Worm (Caenorhabditis elegans) whole organism, L4 larva: ENCODE measurements around the gene C14B9.10.

Source experiments
- D1046.2 ChIP-seq: fragments of 200-800 bp; sonication (Bioruptor generic); IDR thresholded peaks from 2 replicates; pipeline ENCODE4 v1.3.6; 2022; ENCODE audit warnings: missing genetic modification characterization, missing compliant biosample characterization
- T20F7.1 ChIP-seq: fragments of 200-800 bp; sonication (Bioruptor generic); optimal IDR thresholded peaks from 2 replicates; lab custom pipeline; 2018; ENCODE audit warnings: mild to moderate bottlenecking, missing genetic modification characterization, missing compliant biosample characterization
- Y105C5A.15 ChIP-seq: fragments of 200-800 bp; sonication (Bioruptor generic); IDR thresholded peaks from 2 replicates; pipeline ENCODE4 v1.3.6; 2022; ENCODE audit warnings: missing genetic modification characterization, missing compliant biosample characterization
- ZK337.2 ChIP-seq: fragments of 200-800 bp; sonication (Bioruptor generic); IDR thresholded peaks from 2 replicates; pipeline ENCODE4 v1.3.6; 2022; ENCODE audit warnings: missing genetic modification reagents, missing genetic modification characterization, missing compliant biosample characterization
- ZK546.5 ChIP-seq, 2 experiments: sonication (generic microtip); optimal IDR thresholded peaks; 2 replicates each; lab custom pipeline; 2017; ENCODE audit warnings: missing biosample characterization in 2 of 2, missing genetic modification characterization in 2 of 2
- aha-1 ChIP-seq: fragments of 150-350 bp; peaks from one replicate; lab custom pipeline; 2014; ENCODE audit warnings: missing biosample characterization, missing genetic modification characterization
- ama-1 ChIP-seq: fragments of 150-350 bp; optimal IDR thresholded peaks from 2 replicates; lab custom pipeline; 2014; ENCODE audit warnings: inconsistent platforms, mixed read lengths
- arid-1 ChIP-seq: fragments of 200-800 bp; sonication (Bioruptor generic); conservative IDR thresholded peaks from 2 replicates; pipeline ENCODE4 v1.3.6; 2022; ENCODE audit warnings: missing genetic modification reagents, missing genetic modification characterization, missing compliant biosample characterization
- ceh-28 ChIP-seq: fragments of 150-350 bp; optimal IDR thresholded peaks from 2 replicates; lab custom pipeline; 2014; ENCODE audit warnings: missing biosample characterization, missing genetic modification reagents, missing genetic modification characterization
- ceh-44 ChIP-seq: fragments of 200-800 bp; sonication (Bioruptor generic); IDR thresholded peaks from 2 replicates; pipeline ENCODE4 v1.3.6; 2022; ENCODE audit warnings: missing genetic modification reagents, missing genetic modification characterization, missing compliant biosample characterization
- ceh-82 ChIP-seq: sonication (generic microtip); optimal IDR thresholded peaks from 2 replicates; lab custom pipeline; 2017; ENCODE audit warnings: missing biosample characterization, missing genetic modification characterization
- daf-16 ChIP-seq, 3 experiments: sonication (generic microtip); optimal IDR thresholded peaks; 2 replicates each; lab custom pipeline; 2016 to 2017; ENCODE audit warnings: missing genetic modification characterization in 3 of 3, missing genetic modification reagents in 3 of 3, mild to moderate bottlenecking in 2 of 3, missing compliant biosample characterization in 2 of 3, missing biosample characterization in 1 of 3, moderate library complexity in 1 of 3
- daf-8 ChIP-seq: fragments of 200-800 bp; sonication (Bioruptor generic); IDR thresholded peaks from 2 replicates; pipeline ENCODE4 v1.3.6; 2022; ENCODE audit warnings: missing genetic modification characterization, missing compliant biosample characterization
- dmd-6 ChIP-seq: fragments of 200-800 bp; sonication (Bioruptor generic); IDR thresholded peaks from 2 replicates; pipeline ENCODE4 v1.3.6; 2022; ENCODE audit warnings: missing genetic modification reagents, missing genetic modification characterization, missing compliant biosample characterization
- dpl-1 ChIP-seq: fragments of 150-350 bp; optimal IDR thresholded peaks from 2 replicates; lab custom pipeline; 2014; ENCODE audit warnings: missing biosample characterization, missing genetic modification reagents, missing genetic modification characterization
- fos-1 ChIP-seq: fragments of 150-350 bp; optimal IDR thresholded peaks from 2 replicates; lab custom pipeline; 2014; ENCODE audit warnings: missing biosample characterization, missing genetic modification characterization
- hif-1 ChIP-seq, 2 experiments: sonication (generic microtip); optimal IDR thresholded peaks; 2 replicates each; lab custom pipeline; 2016 to 2017; ENCODE audit warnings: missing compliant biosample characterization in 2 of 2, missing genetic modification characterization in 2 of 2, missing genetic modification reagents in 2 of 2, missing genotype in 2 of 2, mild to moderate bottlenecking in 1 of 2
- hlh-11 ChIP-seq: fragments of 200-800 bp; sonication (Bioruptor generic); optimal IDR thresholded peaks from 2 replicates; lab custom pipeline; 2018; ENCODE audit warnings: mild to moderate bottlenecking, missing genetic modification characterization, missing compliant biosample characterization
- hlh-30 ChIP-seq: sonication (generic microtip); optimal IDR thresholded peaks from 2 replicates; lab custom pipeline; 2017; ENCODE audit warnings: antibody characterized with exemption, mild to moderate bottlenecking, missing genetic modification characterization, missing compliant biosample characterization; ENCODE audit not compliant: insufficient read depth
- hmg-1.1 ChIP-seq: fragments of 200-800 bp; sonication (Bioruptor generic); IDR thresholded peaks from 2 replicates; pipeline ENCODE4 v1.3.6; 2022; ENCODE audit warnings: missing genetic modification reagents, missing genetic modification characterization, missing compliant biosample characterization
- lin-1 ChIP-seq: fragments of 200-800 bp; sonication (Bioruptor generic); IDR thresholded peaks from 2 replicates; pipeline ENCODE4 v1.3.6; 2022; ENCODE audit warnings: missing genetic modification reagents, missing genetic modification characterization, missing compliant biosample characterization
- lin-13 ChIP-seq: fragments of 150-350 bp; optimal IDR thresholded peaks from 2 replicates; lab custom pipeline; 2014; ENCODE audit warnings: missing biosample characterization, missing genetic modification reagents, missing genetic modification characterization
- lin-38 ChIP-seq: fragments of 200-800 bp; sonication (Bioruptor generic); IDR thresholded peaks from 2 replicates; pipeline ENCODE4 v1.3.6; 2022; ENCODE audit warnings: missing genetic modification reagents, missing genetic modification characterization, missing compliant biosample characterization
- lsy-2 ChIP-seq, 2 experiments: fragments of 150-350 bp in 1 of 2; sonication (generic microtip) in 1 of 2; optimal IDR thresholded peaks; 2 replicates each; lab custom pipeline; 2014 to 2017; ENCODE audit warnings: missing biosample characterization in 2 of 2, missing genetic modification characterization in 2 of 2
- madf-5 ChIP-seq, 2 experiments: fragments of 200-800 bp; sonication (Bioruptor generic); IDR thresholded peaks; 2 replicates each; pipeline ENCODE4 v1.3.6; 2022; ENCODE audit warnings: missing compliant biosample characterization in 2 of 2, missing genetic modification characterization in 2 of 2
- madf-9 ChIP-seq: fragments of 200-800 bp; sonication (Bioruptor generic); conservative IDR thresholded peaks from 2 replicates; pipeline ENCODE4 v1.3.6; 2022; ENCODE audit warnings: missing genetic modification reagents, missing genetic modification characterization, missing compliant biosample characterization
- mdl-1 ChIP-seq, 2 experiments: fragments of 150-350 bp in 1 of 2; sonication (generic microtip) in 1 of 2; optimal IDR thresholded peaks; 2 replicates each; lab custom pipeline; 2014 to 2017; ENCODE audit warnings: missing biosample characterization in 2 of 2, missing genetic modification characterization in 2 of 2
- mep-1 ChIP-seq: fragments of 150-350 bp; sonication (generic microtip); optimal IDR thresholded peaks from 3 replicates; lab custom pipeline; 2014; ENCODE audit warnings: missing biosample characterization, missing genetic modification characterization
- mes-2 ChIP-seq: sonication (generic microtip); optimal IDR thresholded peaks from 2 replicates; lab custom pipeline; 2016; ENCODE audit warnings: missing genotype, mild to moderate bottlenecking, missing genetic modification characterization, missing compliant biosample characterization; ENCODE audit not compliant: poor library complexity, severe bottlenecking
- mxl-3 ChIP-seq: fragments of 200-800 bp; sonication (Bioruptor generic); optimal IDR thresholded peaks from 2 replicates; lab custom pipeline; 2018; ENCODE audit warnings: mild to moderate bottlenecking, missing genetic modification characterization, missing compliant biosample characterization
- nhr-10 ChIP-seq: fragments of 150-350 bp; optimal IDR thresholded peaks from 2 replicates; lab custom pipeline; 2014; ENCODE audit warnings: missing biosample characterization, missing genetic modification characterization
- nhr-102 ChIP-seq: sonication (generic microtip); optimal IDR thresholded peaks from 2 replicates; lab custom pipeline; 2016; ENCODE audit warnings: mild to moderate bottlenecking, missing genetic modification characterization, moderate library complexity, missing compliant biosample characterization
- nhr-11 ChIP-seq: fragments of 150-350 bp; optimal IDR thresholded peaks from 2 replicates; lab custom pipeline; 2014; ENCODE audit warnings: missing biosample characterization, missing genetic modification characterization
- nhr-28 ChIP-seq: fragments of 150-350 bp; optimal IDR thresholded peaks from 2 replicates; lab custom pipeline; 2014; ENCODE audit warnings: missing biosample characterization, missing genetic modification characterization
- nhr-41 ChIP-seq: fragments of 200-800 bp; sonication (Bioruptor generic); IDR thresholded peaks from 2 replicates; pipeline ENCODE4 v1.3.6; 2022; ENCODE audit warnings: missing genetic modification reagents, missing genetic modification characterization, missing compliant biosample characterization
- nhr-42 ChIP-seq: fragments of 200-800 bp; sonication (Bioruptor generic); IDR thresholded peaks from 2 replicates; pipeline ENCODE4 v1.3.6; 2022; ENCODE audit warnings: missing genetic modification characterization, missing compliant biosample characterization
- nhr-77 ChIP-seq: fragments of 150-350 bp; optimal IDR thresholded peaks from 2 replicates; lab custom pipeline; 2014; ENCODE audit warnings: missing biosample characterization, missing genetic modification characterization
- snpc-4 ChIP-seq: fragments of 150-350 bp; optimal IDR thresholded peaks from 2 replicates; lab custom pipeline; 2014; ENCODE audit warnings: missing biosample characterization, missing genetic modification characterization
- spr-1 ChIP-seq: sonication (generic microtip); optimal IDR thresholded peaks from 2 replicates; lab custom pipeline; 2016; ENCODE audit warnings: mild to moderate bottlenecking, missing genetic modification characterization, missing compliant biosample characterization
- unc-62 ChIP-seq, 3 experiments: fragments of 150-350 bp in 1 of 3; sonication (generic microtip); optimal IDR thresholded peaks in 2 of 3; peaks in 1 of 3; 1 replicate in 1 of 3; 2 replicates in 2 of 3; lab custom pipeline; 2014 to 2017; ENCODE audit warnings: missing biosample characterization in 3 of 3, missing genetic modification characterization in 3 of 3, missing genetic modification reagents in 3 of 3, missing genotype in 1 of 3
- vab-7 ChIP-seq: fragments of 200-800 bp; sonication (Bioruptor generic); IDR thresholded peaks from 2 replicates; pipeline ENCODE4 v1.3.6; 2022; ENCODE audit warnings: missing genetic modification reagents, missing genetic modification characterization, missing compliant biosample characterization
- zag-1 ChIP-seq: fragments of 150-350 bp; optimal IDR thresholded peaks from 2 replicates; lab custom pipeline; 2014; ENCODE audit warnings: missing biosample characterization, missing genetic modification characterization
- zfp-3 ChIP-seq: fragments of 200-800 bp; sonication (Bioruptor generic); conservative IDR thresholded peaks from 2 replicates; pipeline ENCODE4 v1.3.6; 2022; ENCODE audit warnings: missing genetic modification reagents, missing genetic modification characterization, missing compliant biosample characterization
- zip-11 ChIP-seq: fragments of 200-800 bp; sonication (Bioruptor generic); IDR thresholded peaks from 2 replicates; pipeline ENCODE4 v1.3.6; 2022; ENCODE audit warnings: missing genetic modification characterization, missing compliant biosample characterization

Gene C14B9.10

DNA sequence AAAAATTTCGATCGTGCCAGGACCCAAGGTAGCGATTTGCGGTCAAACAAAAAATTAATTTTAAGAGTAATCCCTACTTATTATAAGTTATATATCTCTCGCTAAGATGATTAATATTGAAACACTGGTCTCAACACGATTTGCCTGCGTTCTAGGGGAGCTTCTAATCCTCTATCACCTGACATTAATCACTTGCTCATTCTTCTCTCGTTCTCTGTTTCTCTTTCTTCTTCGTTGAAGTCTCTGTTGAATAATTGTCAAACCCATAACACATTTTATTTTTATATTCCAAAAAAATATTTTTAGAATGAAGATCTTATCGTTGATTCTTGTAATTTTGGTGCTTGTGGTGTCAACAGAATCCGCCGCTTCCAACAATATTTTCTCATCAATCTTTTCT, 24.5 kb downstream of the C14B9.10 start, which contains the start of gene D2007.1:
TSS of gene D2007.1 (plus strand) at position 301 of the 400 bp plus-strand sequence.
- TF ChIP-seq lsy-2 (tag; optimal IDR thresholded peaks at IDR 0.05; lab: Kevin White, UChicago) (peak in 1 of 2 experiments; percentile 20), nhr-41 (GFP tag; lab: Robert Waterston, UW) (no peak), ceh-82 (tag; lab: Kevin White, UChicago) (no peak), hif-1 (tag; optimal IDR thresholded peaks at IDR 0.05; lab: Kevin White, UChicago) (no peak), nhr-28 (tag; lab: Kevin White, UChicago) (no peak), T20F7.1 (no peak), unc-62 (GFP tag; optimal IDR thresholded peaks at IDR 0.05 in 1 of 2; lab: Kevin White, UChicago) (peak in 1 of 2 experiments; percentile 42), unc-62 (tag; optimal IDR thresholded peaks at IDR 0.05; lab: Kevin White, UChicago) (no peak), mep-1 (tag; lab: Kevin White, UChicago) (peak; percentile 8), hlh-30 (tag; lab: Kevin White, UChicago) (peak; percentile 35), lin-38 (GFP tag; lab: Robert Waterston, UW) (no peak), zfp-3 (GFP tag; lab: Robert Waterston, UW) (no peak), nhr-42 (GFP tag; lab: Robert Waterston, UW) (no peak)
- TF ChIP-seq, all 104 proteins: peak for 4

DNA sequence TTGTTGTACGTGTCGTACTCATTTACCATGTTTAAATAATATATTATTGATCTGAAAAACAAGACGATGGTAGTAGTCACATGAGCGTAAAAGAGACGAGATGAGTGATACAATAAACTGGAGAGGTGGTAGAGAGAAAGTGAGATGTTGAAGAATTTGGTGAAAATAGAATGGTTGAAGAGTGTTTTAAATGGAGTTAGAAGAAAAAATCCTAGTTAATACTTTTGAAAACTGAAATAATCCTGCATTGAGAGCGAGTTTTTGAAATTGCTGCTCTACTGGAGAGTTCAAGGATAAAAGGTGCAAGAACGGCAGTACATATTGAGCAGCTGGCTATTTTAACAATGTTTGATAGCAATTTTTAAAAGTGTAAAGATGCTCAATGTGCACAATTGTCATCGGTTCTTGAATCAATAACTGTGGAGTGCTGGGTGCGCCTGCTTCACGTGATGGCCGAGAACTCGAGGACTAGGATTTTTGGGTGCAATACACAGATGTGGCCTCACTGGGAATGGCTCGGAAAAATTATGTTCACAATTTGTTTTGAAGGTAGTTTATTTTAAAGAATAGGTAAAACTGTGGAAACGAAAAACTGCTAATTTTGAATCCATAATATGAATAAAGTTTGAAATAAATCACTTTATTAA, 27.6 kb downstream of the C14B9.10 start, which contains the start of gene atg-13:
TSS of gene atg-13 (minus strand) at position 51 of the 647 bp plus-strand sequence.
- TF ChIP-seq mes-2 (tag; lab: Kevin White, UChicago), result peak; percentile 74
- peak; percentile 20 for TF ChIP-seq ama-1 (lab: Kevin White, UChicago)
- TF ChIP-seq madf-5 (GFP tag; IDR thresholded peaks at IDR 0.05; lab: Robert Waterston, UW), result no peak
- TF ChIP-seq aha-1 (tag; lab: Kevin White, UChicago), result peak; percentile 18
- TF ChIP-seq vab-7, result no peak
- TF ChIP-seq hif-1 (tag; optimal IDR thresholded peaks at IDR 0.05; lab: Kevin White, UChicago), result peak in 1 of 2 experiments; percentile 19
- TF ChIP-seq arid-1, result no peak
- peak; percentile 39 for TF ChIP-seq hlh-11 (tag; lab: Kevin White, UChicago)
- TF ChIP-seq daf-8 (GFP tag; lab: Robert Waterston, UW), result no peak
- no peak for TF ChIP-seq nhr-10 (tag; lab: Kevin White, UChicago)
- no peak for TF ChIP-seq lin-1 (GFP tag; lab: Robert Waterston, UW)
- TF ChIP-seq hlh-30 (tag; lab: Kevin White, UChicago), result peak; percentile 79
- TF ChIP-seq zag-1 (tag; lab: Kevin White, UChicago), result no peak
- TF ChIP-seq snpc-4 (tag; lab: Kevin White, UChicago), result no peak
- TF ChIP-seq zip-11 (GFP tag; lab: Robert Waterston, UW), result no peak
- TF ChIP-seq nhr-11 (tag; lab: Kevin White, UChicago), result no peak
- TF ChIP-seq daf-16 (GFP tag; optimal IDR thresholded peaks at IDR 0.05; lab: Kevin White, UChicago), result no peak
- peak; percentile 48 for TF ChIP-seq daf-16 (tag; optimal IDR thresholded peaks at IDR 0.05; lab: Kevin White, UChicago)
- 0 out of 2 replicates have a peak, but pooled peaks have one; percentile 28 for TF ChIP-seq hmg-1.1 (GFP tag; lab: Robert Waterston, UW)
- TF ChIP-seq mdl-1 (tag; optimal IDR thresholded peaks at IDR 0.05; lab: Kevin White, UChicago), result peak in 1 of 2 experiments; percentile 47
- peak in 1 of 2 experiments; percentile 38 for TF ChIP-seq lsy-2 (tag; optimal IDR thresholded peaks at IDR 0.05; lab: Kevin White, UChicago)
- TF ChIP-seq dmd-6 (GFP tag; lab: Robert Waterston, UW), result 0 out of 2 replicates have a peak, but pooled peaks have one; percentile 11
- TF ChIP-seq D1046.2 (GFP tag; lab: Robert Waterston, UW), result no peak
- TF ChIP-seq nhr-102 (tag; lab: Kevin White, UChicago), result no peak
- no peak for TF ChIP-seq ZK337.2
- TF ChIP-seq Y105C5A.15, result no peak
- TF ChIP-seq nhr-77, result no peak
- no peak for TF ChIP-seq spr-1 (tag; lab: Kevin White, UChicago)
- TF ChIP-seq fos-1 (tag; lab: Kevin White, UChicago), result no peak
- no peak for TF ChIP-seq ceh-28 (tag; lab: Kevin White, UChicago)
- TF ChIP-seq lin-13, result no peak
- no peak for TF ChIP-seq ZK546.5 (tag; optimal IDR thresholded peaks at IDR 0.05; lab: Kevin White, UChicago)
- peak; percentile 7 for TF ChIP-seq T20F7.1
- peak; percentile 35 for TF ChIP-seq mxl-3 (GFP tag; lab: Kevin White, UChicago)
- 0 out of 2 replicates have a peak, but pooled peaks have one; percentile 32 for TF ChIP-seq madf-9 (GFP tag; lab: Robert Waterston, UW)
- TF ChIP-seq dpl-1 (GFP tag; lab: Kevin White, UChicago), result peak; percentile 9
- no peak for TF ChIP-seq ceh-44 (GFP tag; lab: Robert Waterston, UW)
